Worm (Caenorhabditis elegans) whole organism, L2 larva: Measurements from ENCODE around the gene F49F1.12.
"Not testable (repeated sequence)": the region's sequence is repeated elsewhere in the genome, so short reads cannot be mapped to it uniquely, and the experiment has no call there.

Experiments
- C34F6.9 ChIP-seq: fragments of 150-350 bp; optimal IDR thresholded peaks from 2 replicates; lab custom pipeline; 2014; ENCODE audit warnings: missing biosample characterization, missing genetic modification characterization
- F13H6.1 ChIP-seq: sonication (generic microtip); optimal IDR thresholded peaks from 2 replicates; lab custom pipeline; 2016; ENCODE audit warnings: missing genetic modification characterization, missing compliant biosample characterization
- Y55F3AM.14 ChIP-seq: fragments of 200-800 bp; sonication (Bioruptor generic); optimal IDR thresholded peaks from 2 replicates; lab custom pipeline; 2018; ENCODE audit warnings: mild to moderate bottlenecking, missing genetic modification characterization, missing compliant biosample characterization
- ZK546.5 ChIP-seq: sonication (generic microtip); optimal IDR thresholded peaks from 2 replicates; lab custom pipeline; 2017; ENCODE audit warnings: missing biosample characterization, missing genetic modification characterization
- ama-1 ChIP-seq: fragments of 150-350 bp; optimal IDR thresholded peaks from 2 replicates; lab custom pipeline; 2018; ENCODE audit warnings: inconsistent platforms
- blmp-1 ChIP-seq: sonication (generic microtip); optimal IDR thresholded peaks from 2 replicates; lab custom pipeline; 2017; ENCODE audit warnings: missing genetic modification characterization, mild to moderate bottlenecking, missing compliant biosample characterization, antibody characterized with exemption, moderate library complexity; ENCODE audit not compliant: insufficient read depth
- ceh-16 ChIP-seq: fragments of 150-350 bp; optimal IDR thresholded peaks from 2 replicates; lab custom pipeline; 2014; ENCODE audit warnings: missing biosample characterization, missing genetic modification characterization
- ceh-82 ChIP-seq: fragments of 150-350 bp; optimal IDR thresholded peaks from 2 replicates; lab custom pipeline; 2014; ENCODE audit warnings: missing biosample characterization, missing genetic modification characterization
- crh-2 ChIP-seq: sonication (generic microtip); optimal IDR thresholded peaks from 2 replicates; lab custom pipeline; 2017; ENCODE audit warnings: missing biosample characterization, missing genetic modification characterization
- dmd-4 ChIP-seq: sonication (generic microtip); optimal IDR thresholded peaks from 2 replicates; lab custom pipeline; 2017; ENCODE audit warnings: missing biosample characterization, missing genetic modification characterization
- egl-27 ChIP-seq: sonication (generic microtip); optimal IDR thresholded peaks from 3 replicates; lab custom pipeline; 2017; ENCODE audit warnings: missing biosample characterization, missing genetic modification reagents, missing genetic modification characterization
- elt-1 ChIP-seq: fragments of 150-350 bp; optimal IDR thresholded peaks from 2 replicates; lab custom pipeline; 2014; ENCODE audit warnings: missing biosample characterization, missing genetic modification characterization
- fos-1 ChIP-seq: fragments of 150-350 bp; optimal IDR thresholded peaks from 2 replicates; lab custom pipeline; 2014; ENCODE audit warnings: missing biosample characterization, missing genetic modification characterization
- gmeb-1 ChIP-seq: fragments of 150-350 bp; optimal IDR thresholded peaks from 2 replicates; lab custom pipeline; 2014; ENCODE audit warnings: missing biosample characterization, missing genetic modification characterization
- lsy-2 ChIP-seq, 2 experiments: fragments of 150-350 bp in 1 of 2; sonication (generic microtip) in 1 of 2; optimal IDR thresholded peaks; 2 replicates each; lab custom pipeline; 2014 to 2017; ENCODE audit warnings: missing biosample characterization in 2 of 2, missing genetic modification characterization in 2 of 2
- mab-5 ChIP-seq: fragments of 150-350 bp; optimal IDR thresholded peaks from 2 replicates; lab custom pipeline; 2014; ENCODE audit warnings: missing biosample characterization, missing genetic modification characterization
- nhr-10 ChIP-seq: sonication (generic microtip); optimal IDR thresholded peaks from 2 replicates; lab custom pipeline; 2017; ENCODE audit warnings: missing biosample characterization, missing genetic modification characterization
- nhr-12 ChIP-seq: fragments of 150-350 bp; optimal IDR thresholded peaks from 2 replicates; lab custom pipeline; 2014; ENCODE audit warnings: missing biosample characterization, missing genetic modification characterization
- sem-4 ChIP-seq: fragments of 150-350 bp; optimal IDR thresholded peaks from 2 replicates; lab custom pipeline; 2014; ENCODE audit warnings: missing biosample characterization, missing genetic modification reagents, missing genetic modification characterization
- skn-1 ChIP-seq: sonication (generic microtip); optimal IDR thresholded peaks from 2 replicates; lab custom pipeline; 2017; ENCODE audit warnings: missing biosample characterization, missing genetic modification characterization
- sma-3 ChIP-seq: sonication (generic microtip); optimal IDR thresholded peaks from 2 replicates; lab custom pipeline; 2016; ENCODE audit warnings: missing genetic modification reagents, missing genetic modification characterization, missing compliant biosample characterization
- sma-9 ChIP-seq, 2 experiments: fragments of 150-350 bp in 1 of 2; sonication (generic microtip) in 1 of 2; optimal IDR thresholded peaks; 2 replicates each; lab custom pipeline; 2014 to 2016; ENCODE audit warnings: missing genetic modification characterization in 2 of 2, mild to moderate bottlenecking in 1 of 2, missing biosample characterization in 1 of 2, missing compliant biosample characterization in 1 of 2, missing genetic modification reagents in 1 of 2, moderate library complexity in 1 of 2
- snpc-4 ChIP-seq: fragments of 150-350 bp; optimal IDR thresholded peaks from 2 replicates; lab custom pipeline; 2014; ENCODE audit warnings: missing biosample characterization, missing genetic modification characterization
- unc-55 ChIP-seq: fragments of 150-350 bp; sonication (generic microtip); optimal IDR thresholded peaks from 3 replicates; lab custom pipeline; 2014; ENCODE audit warnings: missing biosample characterization, missing genetic modification reagents, missing genetic modification characterization
- ztf-1 ChIP-seq: fragments of 200-800 bp; sonication (Bioruptor generic); conservative IDR thresholded peaks from 2 replicates; pipeline ENCODE4 v1.3.6; 2022; ENCODE audit warnings: missing genetic modification characterization, missing compliant biosample characterization
- ztf-11 ChIP-seq: sonication (generic microtip); optimal IDR thresholded peaks from 2 replicates; lab custom pipeline; 2017; ENCODE audit warnings: missing biosample characterization, missing genetic modification characterization
- ztf-4 ChIP-seq: fragments of 150-350 bp; optimal IDR thresholded peaks from 2 replicates; lab custom pipeline; 2014; ENCODE audit warnings: missing biosample characterization, missing genetic modification characterization

Gene F49F1.12

DNA sequence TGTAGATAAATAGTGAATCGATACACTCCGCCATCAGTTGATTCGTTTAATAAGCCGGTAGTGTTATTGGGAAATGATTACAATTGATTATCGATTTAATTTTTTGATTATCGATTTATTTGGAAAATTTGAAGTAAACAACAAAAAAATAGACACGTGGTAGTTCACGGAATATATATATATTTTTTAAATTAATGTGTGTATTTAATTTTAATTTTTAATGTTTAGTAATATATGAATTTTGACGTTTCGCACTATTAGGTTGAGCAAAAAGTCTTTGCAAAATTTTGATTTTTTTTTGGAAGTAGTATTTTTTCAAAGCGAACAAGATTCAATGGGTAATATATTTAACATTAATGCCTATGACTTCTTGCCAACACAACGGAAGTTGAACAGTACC is at the start of gene F49F1.12:
Gene F49F1.12, minus strand, starts transcription at position 101 of the 400 bp plus-strand sequence.
- not testable (repeated sequence) for TF ChIP-seq skn-1 (tag; lab: Kevin White, UChicago); ama-1 (lab: Kevin White, UChicago); C34F6.9 (tag; lab: Kevin White, UChicago)
- TF ChIP-seq, all 48 proteins: peak for 0; not testable (repeated sequence) for 48

DNA sequence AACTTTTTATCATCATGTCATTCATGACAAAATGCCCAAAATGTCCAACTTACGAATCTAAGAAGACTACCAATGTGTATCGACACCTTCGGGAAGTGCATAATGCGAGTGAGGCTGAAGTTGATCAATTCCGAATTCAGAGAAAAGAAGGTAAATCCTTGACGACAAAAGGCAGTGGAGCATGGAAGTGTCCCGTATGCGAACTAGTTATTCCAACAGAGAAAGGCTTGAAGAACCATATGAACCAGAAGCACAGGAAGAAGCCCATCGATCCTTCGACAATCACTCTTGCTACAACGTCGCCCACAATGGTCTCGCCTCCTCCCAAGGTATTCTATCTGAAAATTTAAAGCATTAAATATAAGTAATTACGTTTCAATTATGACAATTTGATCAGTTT is 43.2 kb upstream of the F49F1.12 start, which contains the start of gene K08D10.11:
Gene K08D10.11, minus strand, starts transcription at position 101 of the 400 bp plus-strand sequence.
- TF ChIP-seq ztf-1; blmp-1; sem-4 (tag; lab: Kevin White, UChicago): not testable (repeated sequence)

DNA sequence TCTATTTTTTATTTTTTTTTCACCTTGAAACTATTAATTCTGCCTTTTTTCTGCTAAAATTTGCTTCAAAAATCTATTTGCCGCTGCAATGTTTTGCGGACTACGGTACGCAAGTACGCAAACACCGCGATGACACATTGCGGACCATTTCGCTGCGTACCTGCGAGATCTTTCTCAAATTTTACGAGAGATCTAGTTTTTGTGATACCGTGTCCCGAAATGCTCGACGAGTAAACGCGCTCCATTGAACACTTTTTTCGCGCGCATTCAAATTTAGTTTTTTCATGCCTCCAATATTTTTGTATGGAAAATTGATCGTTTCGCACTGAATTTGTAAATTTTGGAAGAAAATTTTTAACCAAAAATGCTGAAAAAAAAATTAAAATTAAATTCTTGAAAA is 41.9 kb upstream of the F49F1.12 start:
- peak; percentile 30 for TF ChIP-seq sma-9 (GFP tag; optimal IDR thresholded peaks at IDR 0.05; lab: Kevin White, UChicago)
- not testable (repeated sequence) for TF ChIP-seq sma-9 (tag; optimal IDR thresholded peaks at IDR 0.05; lab: Kevin White, UChicago)
- peak; percentile 21 for TF ChIP-seq sma-3 (GFP tag; lab: Kevin White, UChicago)
- peak; percentile 48 for TF ChIP-seq gmeb-1 (tag; lab: Kevin White, UChicago)
- peak; percentile 8 for TF ChIP-seq F13H6.1
- TF ChIP-seq lsy-2 (tag; optimal IDR thresholded peaks at IDR 0.05; lab: Kevin White, UChicago): peak; percentile 53 to 76

DNA sequence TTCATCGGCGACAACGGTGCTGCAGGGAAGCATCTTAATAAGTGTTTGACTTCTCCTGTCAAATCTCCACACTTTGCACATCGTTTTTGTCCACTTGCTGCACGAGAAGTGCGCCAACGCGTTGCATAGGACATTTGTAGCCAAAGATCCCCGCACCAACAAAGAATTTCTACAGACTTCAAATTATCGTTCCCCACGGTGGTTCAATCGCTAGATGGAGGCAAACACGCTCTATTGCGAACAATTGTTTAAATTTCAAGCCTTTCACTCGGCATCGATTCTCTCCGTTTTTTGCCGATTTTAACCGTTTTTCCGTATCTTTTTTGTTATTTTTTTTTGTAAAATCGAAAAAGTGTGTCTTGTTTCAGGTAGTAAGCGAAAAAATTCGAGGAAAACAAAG is 37.1 kb upstream of the F49F1.12 start:
- peak in 1 of 2 experiments; percentile 31 for TF ChIP-seq lsy-2 (tag; optimal IDR thresholded peaks at IDR 0.05; lab: Kevin White, UChicago)

DNA sequence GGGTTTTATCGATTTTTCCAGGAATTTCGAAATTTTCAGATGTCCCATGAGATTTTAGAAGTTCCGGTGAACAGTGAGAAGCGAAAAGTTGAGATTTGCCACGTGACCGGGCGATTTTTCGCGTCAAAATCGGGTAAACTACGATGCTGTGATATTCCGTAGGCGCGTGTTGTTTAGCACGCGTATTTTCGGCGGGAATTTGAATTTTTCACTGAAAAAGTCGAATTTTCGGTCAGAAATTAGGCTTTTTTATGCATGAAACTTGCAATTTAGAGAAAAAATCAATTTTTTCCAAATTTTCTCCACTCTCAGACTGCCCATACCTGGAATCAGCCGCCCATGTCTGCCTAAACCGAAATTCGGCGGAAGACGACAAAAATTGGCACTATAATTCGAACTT is 35.5 kb upstream of the F49F1.12 start, which contains the start of gene tsen-34:
Gene tsen-34, plus strand, starts transcription at position 34 of the 400 bp plus-strand sequence.
- TF ChIP-seq ceh-82 (tag; lab: Kevin White, UChicago): no peak

DNA sequence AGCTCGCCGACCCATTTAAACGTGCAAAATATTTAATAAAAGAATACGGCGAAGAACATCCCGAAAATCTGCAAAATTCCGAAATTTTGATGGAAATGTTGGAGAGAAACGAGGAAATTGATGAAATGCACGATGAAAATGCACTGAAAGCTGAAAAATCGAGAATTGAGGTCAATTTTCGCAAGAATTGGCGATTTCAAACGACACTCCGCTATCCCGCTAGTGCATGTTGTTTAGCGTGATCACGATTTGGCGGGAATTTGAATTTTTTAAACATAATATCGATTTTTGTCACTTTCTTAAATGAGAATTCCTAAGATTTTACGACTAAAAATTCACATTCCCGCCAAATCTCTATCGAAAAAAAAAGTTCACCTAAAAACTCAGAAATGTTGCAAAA is 34.7 kb upstream of the F49F1.12 start:
- no peak for TF ChIP-seq ZK546.5 (tag; lab: Kevin White, UChicago)
- no peak for TF ChIP-seq ztf-4 (tag; lab: Kevin White, UChicago)
- TF ChIP-seq unc-55 (GFP tag; lab: Kevin White, UChicago): no peak
- no peak for TF ChIP-seq crh-2 (tag; lab: Kevin White, UChicago)
- TF ChIP-seq gmeb-1 (tag; lab: Kevin White, UChicago): no peak
- no peak for TF ChIP-seq C34F6.9 (tag; lab: Kevin White, UChicago)
- TF ChIP-seq fos-1 (tag; lab: Kevin White, UChicago): no peak
- TF ChIP-seq lsy-2 (tag; optimal IDR thresholded peaks at IDR 0.05; lab: Kevin White, UChicago): no peak
- no peak for TF ChIP-seq nhr-12 (tag; lab: Kevin White, UChicago)
- no peak for TF ChIP-seq dmd-4 (tag; lab: Kevin White, UChicago)
- no peak for TF ChIP-seq ceh-16
- no peak for TF ChIP-seq Y55F3AM.14 (GFP tag; lab: Kevin White, UChicago)
- no peak for TF ChIP-seq F13H6.1
- no peak for TF ChIP-seq mab-5 (tag; lab: Kevin White, UChicago)
- no peak for TF ChIP-seq egl-27
- TF ChIP-seq, all 48 proteins: peak for 0

DNA sequence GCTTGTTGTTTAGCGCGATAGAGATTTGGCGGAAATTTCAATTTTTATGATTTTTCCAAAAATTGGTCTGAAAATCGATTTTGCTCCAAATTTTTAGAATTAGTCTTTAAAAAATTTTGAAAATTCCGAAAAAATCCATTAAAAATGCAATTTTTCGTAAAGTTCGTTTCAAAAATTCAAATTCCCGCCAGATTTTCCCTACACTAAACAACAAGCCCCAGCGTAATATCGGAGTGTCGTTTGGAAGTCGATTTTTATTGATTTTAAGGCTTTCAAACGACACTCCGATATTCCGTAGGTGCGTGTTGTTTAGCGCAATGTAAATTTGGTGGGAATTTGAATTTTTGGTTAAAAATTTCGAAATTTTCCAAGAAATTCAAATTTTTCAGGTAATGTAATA is 33.8 kb upstream of the F49F1.12 start:
- TF ChIP-seq ama-1 (lab: Kevin White, UChicago) (no peak), gmeb-1 (tag; lab: Kevin White, UChicago) (no peak), elt-1 (tag; lab: Kevin White, UChicago) (no peak), ztf-4 (tag; lab: Kevin White, UChicago) (no peak), snpc-4 (tag; lab: Kevin White, UChicago) (no peak), ztf-11 (no peak), sma-9 (GFP tag; optimal IDR thresholded peaks at IDR 0.05; lab: Kevin White, UChicago) (no peak), sma-9 (tag; optimal IDR thresholded peaks at IDR 0.05; lab: Kevin White, UChicago) (no peak), nhr-10 (tag; lab: Kevin White, UChicago) (no peak), lsy-2 (tag; optimal IDR thresholded peaks at IDR 0.05; lab: Kevin White, UChicago) (no peak)
